Worm (Caenorhabditis elegans) whole organism, L1 larva: Measurements from ENCODE around the gene lec-2.

Experiments
- C16A3.4 ChIP-seq: fragments of 150-350 bp; optimal IDR thresholded peaks from 2 replicates; lab custom pipeline; 2014; ENCODE audit warnings: missing biosample characterization, missing genetic modification characterization
- C34B4.2 ChIP-seq: sonication (generic microtip); optimal IDR thresholded peaks from 2 replicates; lab custom pipeline; 2017; ENCODE audit warnings: mild to moderate bottlenecking, missing genetic modification characterization, missing compliant biosample characterization
- F16B12.6 ChIP-seq: fragments of 150-350 bp; optimal IDR thresholded peaks from 2 replicates; lab custom pipeline; 2014; ENCODE audit warnings: missing biosample characterization, missing genetic modification characterization
- Y116A8C.19 ChIP-seq: sonication (generic microtip); optimal IDR thresholded peaks from 2 replicates; lab custom pipeline; 2016; ENCODE audit warnings: missing compliant biosample characterization, missing genetic modification characterization, borderline replicate concordance
- blmp-1 ChIP-seq: fragments of 150-350 bp; optimal IDR thresholded peaks from 2 replicates; lab custom pipeline; 2014; ENCODE audit warnings: missing biosample characterization, missing genetic modification characterization
- ceh-82 ChIP-seq, 3 experiments: fragments of 150-350 bp in 1 of 3; sonication (generic microtip) in 2 of 3; optimal IDR thresholded peaks; 2 replicates each; lab custom pipeline; 2014 to 2017; ENCODE audit warnings: missing biosample characterization in 3 of 3, missing genetic modification characterization in 3 of 3
- ceh-88 ChIP-seq: fragments of 200-800 bp; sonication (Bioruptor generic); IDR thresholded peaks from 2 replicates; pipeline ENCODE4 v1.3.6; 2022; ENCODE audit warnings: missing genetic modification characterization, missing compliant biosample characterization
- ceh-90 ChIP-seq: sonication (generic microtip); optimal IDR thresholded peaks from 2 replicates; lab custom pipeline; 2016; ENCODE audit warnings: missing genetic modification characterization, missing compliant biosample characterization
- ces-1 ChIP-seq: fragments of 150-350 bp; optimal IDR thresholded peaks from 2 replicates; lab custom pipeline; 2014; ENCODE audit warnings: missing biosample characterization, missing genetic modification reagents, missing genetic modification characterization
- dsc-1 ChIP-seq: sonication (generic microtip); optimal IDR thresholded peaks from 2 replicates; lab custom pipeline; 2016; ENCODE audit warnings: mild to moderate bottlenecking, missing genetic modification characterization, missing compliant biosample characterization
- efl-1 ChIP-seq, 4 experiments: fragments of 150-350 bp; optimal IDR thresholded peaks in 3 of 4; peaks in 1 of 4; 1 replicate in 1 of 4; 2 replicates in 3 of 4; lab custom pipeline; 2014; ENCODE audit warnings: missing biosample characterization in 2 of 4, missing genetic modification characterization in 2 of 4, missing genetic modification reagents in 2 of 4
- elt-3 ChIP-seq, 6 experiments: fragments of 150-350 bp in 1 of 6; sonication (generic microtip); optimal IDR thresholded peaks; 2 replicates each; lab custom pipeline; 2017 to 2018; ENCODE audit warnings: missing biosample characterization in 6 of 6, missing genetic modification characterization in 6 of 6, inconsistent platforms in 1 of 6
- ets-5 ChIP-seq: fragments of 200-800 bp; sonication (Bioruptor generic); IDR thresholded peaks from 2 replicates; pipeline ENCODE4 v1.3.6; 2022; ENCODE audit warnings: missing genetic modification characterization, missing compliant biosample characterization
- fkh-8 ChIP-seq: sonication (generic microtip); optimal IDR thresholded peaks from 2 replicates; lab custom pipeline; 2016; ENCODE audit warnings: mild to moderate bottlenecking, missing genetic modification characterization, missing compliant biosample characterization
- fos-1 ChIP-seq: fragments of 150-350 bp; optimal IDR thresholded peaks from 2 replicates; lab custom pipeline; 2014; ENCODE audit warnings: missing biosample characterization, missing genetic modification characterization
- grh-1 ChIP-seq: fragments of 200-800 bp; sonication (Bioruptor generic); IDR thresholded peaks from 2 replicates; pipeline ENCODE4 v1.3.6; 2022; ENCODE audit warnings: missing genetic modification reagents, missing genetic modification characterization, missing compliant biosample characterization
- irx-1 ChIP-seq: sonication (generic microtip); optimal IDR thresholded peaks from 2 replicates; lab custom pipeline; 2016; ENCODE audit warnings: missing genetic modification characterization, missing compliant biosample characterization
- lin-14 ChIP-seq: fragments of 200-800 bp; sonication (Bioruptor generic); optimal IDR thresholded peaks from 2 replicates; lab custom pipeline; 2018; ENCODE audit warnings: mild to moderate bottlenecking, missing genetic modification characterization, moderate library complexity, missing compliant biosample characterization
- lin-35 ChIP-seq, 2 experiments: fragments of 150-350 bp; optimal IDR thresholded peaks; 2 replicates each; lab custom pipeline; 2014; ENCODE audit warnings: missing biosample characterization in 2 of 2, missing genetic modification characterization in 2 of 2, missing genetic modification reagents in 2 of 2
- lir-3 ChIP-seq: sonication (generic microtip); optimal IDR thresholded peaks from 2 replicates; lab custom pipeline; 2016; ENCODE audit warnings: mild to moderate bottlenecking, missing genetic modification characterization, moderate library complexity, missing compliant biosample characterization; ENCODE audit not compliant: poor library complexity
- lsy-2 ChIP-seq, 2 experiments: fragments of 150-350 bp; optimal IDR thresholded peaks; 2 replicates each; lab custom pipeline; 2014; ENCODE audit warnings: missing biosample characterization in 2 of 2, missing genetic modification characterization in 2 of 2
- mdl-1 ChIP-seq, 2 experiments: fragments of 150-350 bp; optimal IDR thresholded peaks; 2 replicates each; lab custom pipeline; 2014 to 2017; ENCODE audit warnings: missing biosample characterization in 2 of 2, missing genetic modification characterization in 2 of 2, inconsistent platforms in 1 of 2
- mep-1 ChIP-seq: fragments of 150-350 bp; optimal IDR thresholded peaks from 2 replicates; lab custom pipeline; 2014; ENCODE audit warnings: missing biosample characterization, missing genetic modification characterization
- nhr-19 ChIP-seq: fragments of 200-800 bp; sonication (Bioruptor generic); conservative IDR thresholded peaks from 2 replicates; pipeline ENCODE4 v1.3.6; 2022; ENCODE audit warnings: missing genetic modification characterization, missing compliant biosample characterization
- nhr-20 ChIP-seq: sonication (generic microtip); optimal IDR thresholded peaks from 2 replicates; lab custom pipeline; 2016; ENCODE audit warnings: mild to moderate bottlenecking, missing genetic modification characterization, missing compliant biosample characterization
- nhr-28 ChIP-seq: fragments of 150-350 bp; optimal IDR thresholded peaks from 2 replicates; lab custom pipeline; 2014; ENCODE audit warnings: missing biosample characterization, missing genetic modification characterization
- nhr-47 ChIP-seq: sonication (generic microtip); optimal IDR thresholded peaks from 2 replicates; lab custom pipeline; 2016; ENCODE audit warnings: mild to moderate bottlenecking, missing genetic modification characterization, moderate library complexity, missing compliant biosample characterization
- nhr-71 ChIP-seq: sonication (generic microtip); optimal IDR thresholded peaks from 2 replicates; lab custom pipeline; 2016; ENCODE audit warnings: mild to moderate bottlenecking, missing genetic modification characterization, moderate library complexity, missing compliant biosample characterization
- nhr-84 ChIP-seq: sonication (generic microtip); optimal IDR thresholded peaks from 2 replicates; lab custom pipeline; 2017; ENCODE audit warnings: missing biosample characterization, missing genetic modification characterization
- pag-3 ChIP-seq: sonication (generic microtip); optimal IDR thresholded peaks from 2 replicates; lab custom pipeline; 2017; ENCODE audit warnings: missing genetic modification characterization, mild to moderate bottlenecking, missing compliant biosample characterization, antibody characterized with exemption, borderline replicate concordance; ENCODE audit not compliant: insufficient read depth
- pax-3 ChIP-seq: fragments of 200-800 bp; sonication (Bioruptor generic); optimal IDR thresholded peaks from 2 replicates; lab custom pipeline; 2018; ENCODE audit warnings: mild to moderate bottlenecking, missing genetic modification characterization, moderate library complexity, missing compliant biosample characterization
- rnt-1 ChIP-seq: sonication (generic microtip); optimal IDR thresholded peaks from 2 replicates; lab custom pipeline; 2016; ENCODE audit warnings: mild to moderate bottlenecking, missing genetic modification characterization, moderate library complexity, missing compliant biosample characterization
- skn-1 ChIP-seq: fragments of 150-350 bp; optimal IDR thresholded peaks from 2 replicates; lab custom pipeline; 2014; ENCODE audit warnings: missing biosample characterization, missing genetic modification characterization
- swsn-7 ChIP-seq: sonication (generic microtip); optimal IDR thresholded peaks from 2 replicates; lab custom pipeline; 2016; ENCODE audit warnings: missing genetic modification characterization, missing compliant biosample characterization
- tbx-2 ChIP-seq: sonication (generic microtip); optimal IDR thresholded peaks from 2 replicates; lab custom pipeline; 2016; ENCODE audit warnings: missing genetic modification characterization, missing compliant biosample characterization
- unc-98 ChIP-seq: fragments of 200-800 bp; sonication (Bioruptor generic); IDR thresholded peaks from 2 replicates; pipeline ENCODE4 v1.3.6; 2022; ENCODE audit warnings: missing genetic modification characterization, missing compliant biosample characterization
- zip-4 ChIP-seq: fragments of 200-800 bp; sonication (Bioruptor generic); optimal IDR thresholded peaks from 2 replicates; lab custom pipeline; 2018; ENCODE audit warnings: mild to moderate bottlenecking, missing genetic modification characterization, moderate library complexity, missing compliant biosample characterization
- ztf-11 ChIP-seq, 2 experiments: sonication (generic microtip); optimal IDR thresholded peaks; 2 replicates each; lab custom pipeline; 2016 to 2017; ENCODE audit warnings: missing genetic modification characterization in 2 of 2, missing biosample characterization in 1 of 2, missing compliant biosample characterization in 1 of 2

The lec-2 gene

ce11 chrII:10016013-10016412 lies at the start of gene lec-2:
Gene lec-2, minus strand, starts transcription at chrII:10016183.
- TF ChIP-seq fkh-8 (tag; lab: Kevin White, UChicago): peak; percentile 83
- TF ChIP-seq tbx-2 (tag; lab: Kevin White, UChicago): peak; percentile 28
- TF ChIP-seq swsn-7 (tag; lab: Kevin White, UChicago): peak; percentile 28
- TF ChIP-seq F16B12.6: no peak
- peak; percentile 44 for TF ChIP-seq nhr-20 (tag; lab: Kevin White, UChicago)
- TF ChIP-seq efl-1 (optimal IDR thresholded peaks at IDR 0.05; lab: Kevin White, UChicago): no peak
- peak in 1 of 2 experiments; percentile 84 for TF ChIP-seq efl-1 (GFP tag; optimal IDR thresholded peaks at IDR 0.05 in 1 of 2; lab: Kevin White, UChicago)
- peak; percentile 74 for TF ChIP-seq pag-3 (tag; lab: Kevin White, UChicago)
- TF ChIP-seq nhr-47 (tag; lab: Kevin White, UChicago): peak; percentile 22
- TF ChIP-seq lin-35 (GFP tag; optimal IDR thresholded peaks at IDR 0.05; lab: Kevin White, UChicago): peak in 1 of 2 experiments; percentile 8
- TF ChIP-seq elt-3 (tag; optimal IDR thresholded peaks at IDR 0.05; lab: Kevin White, UChicago): peak in 1 of 6 experiments; percentile 18
- peak; percentile 45 for TF ChIP-seq nhr-71
- TF ChIP-seq nhr-19 (GFP tag; lab: Robert Waterston, UW): peak; percentile 7
- no peak for TF ChIP-seq lir-3 (tag; lab: Kevin White, UChicago)
- TF ChIP-seq mdl-1 (tag; optimal IDR thresholded peaks at IDR 0.05; lab: Kevin White, UChicago): peak in 1 of 2 experiments; percentile 45
- TF ChIP-seq dsc-1: no peak
- no peak for TF ChIP-seq Y116A8C.19 (tag; lab: Kevin White, UChicago)
- peak in 1 of 3 experiments; percentile 3 for TF ChIP-seq ceh-82 (tag; optimal IDR thresholded peaks at IDR 0.05; lab: Kevin White, UChicago)
- TF ChIP-seq mep-1 (tag; lab: Kevin White, UChicago): no peak
- peak in 1 of 2 experiments; percentile 19 for TF ChIP-seq lsy-2 (tag; optimal IDR thresholded peaks at IDR 0.05; lab: Kevin White, UChicago)
- TF ChIP-seq C34B4.2 (tag; lab: Kevin White, UChicago): no peak
- peak; percentile 74 for TF ChIP-seq lin-14 (GFP tag; lab: Kevin White, UChicago)
- TF ChIP-seq rnt-1 (tag; lab: Kevin White, UChicago): no peak
- no peak for TF ChIP-seq blmp-1 (tag; lab: Kevin White, UChicago)
- TF ChIP-seq pax-3 (tag; lab: Kevin White, UChicago): peak; percentile 11
- no peak for TF ChIP-seq C16A3.4 (tag; lab: Kevin White, UChicago)
- no peak for TF ChIP-seq zip-4 (GFP tag; lab: Kevin White, UChicago)

ce11 chrII:10065472-10065871 lies 49.5 kb upstream of the lec-2 start:
- TF ChIP-seq fos-1: no peak
- no peak for TF ChIP-seq nhr-28 (tag; lab: Kevin White, UChicago)
- TF ChIP-seq nhr-20 (tag; lab: Kevin White, UChicago): no peak
- TF ChIP-seq zip-4 (GFP tag; lab: Kevin White, UChicago): no peak
- no peak for TF ChIP-seq ets-5
- TF ChIP-seq rnt-1 (tag; lab: Kevin White, UChicago): no peak
- no peak for TF ChIP-seq ceh-88 (GFP tag; lab: Robert Waterston, UW)
- TF ChIP-seq ceh-90 (tag; lab: Kevin White, UChicago): no peak
- TF ChIP-seq nhr-84 (tag; lab: Kevin White, UChicago): no peak
- no peak for TF ChIP-seq unc-98
- no peak for TF ChIP-seq blmp-1 (tag; lab: Kevin White, UChicago)
- no peak for TF ChIP-seq ztf-11 (tag; optimal IDR thresholded peaks at IDR 0.05; lab: Kevin White, UChicago)
- no peak for TF ChIP-seq irx-1
- no peak for TF ChIP-seq skn-1 (tag; lab: Kevin White, UChicago)
- TF ChIP-seq, all 84 proteins: peak for 0

DNA sequence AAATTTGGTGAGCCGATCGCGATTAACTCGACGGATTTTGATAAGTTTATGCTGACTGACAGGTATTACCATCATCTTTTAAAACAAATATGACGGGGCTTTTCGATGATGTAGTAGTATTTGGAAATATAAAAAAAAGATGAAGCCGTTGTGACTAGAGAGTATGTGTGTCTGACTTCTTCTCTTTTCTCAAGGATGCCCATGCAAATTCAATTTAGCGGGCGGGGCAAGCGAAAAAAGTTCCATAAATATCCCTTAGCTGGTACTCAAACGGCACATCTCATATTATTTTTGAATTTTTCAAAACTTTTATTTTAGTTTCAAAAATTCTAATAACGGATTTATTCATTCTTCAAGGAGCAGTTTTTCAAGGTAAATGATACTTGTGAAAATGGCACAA lies 44.5 kb upstream of the lec-2 start, which contains the start of gene stg-1:
Gene stg-1, minus strand, starts transcription at position 153 of the 400 bp plus-strand sequence.
- TF ChIP-seq lin-14 (GFP tag; lab: Kevin White, UChicago): peak; percentile 19
- no peak for TF ChIP-seq skn-1 (tag; lab: Kevin White, UChicago)
- TF ChIP-seq fkh-8 (tag; lab: Kevin White, UChicago): no peak
- no peak for TF ChIP-seq grh-1 (GFP tag; lab: Robert Waterston, UW)
- peak; percentile 13 for TF ChIP-seq ces-1 (GFP tag; lab: Kevin White, UChicago)
- no peak for TF ChIP-seq dsc-1
